Worm (Caenorhabditis elegans) whole organism, L2 larva: ENCODE data around the gene dyrb-1.

Experiments used
- ZK546.5 ChIP-seq: sonication (generic microtip); optimal IDR thresholded peaks from 2 replicates; lab custom pipeline; 2017; ENCODE audit warnings: missing biosample characterization, missing genetic modification characterization
- blmp-1 ChIP-seq: sonication (generic microtip); optimal IDR thresholded peaks from 2 replicates; lab custom pipeline; 2017; ENCODE audit warnings: missing genetic modification characterization, mild to moderate bottlenecking, missing compliant biosample characterization, antibody characterized with exemption, moderate library complexity; ENCODE audit not compliant: insufficient read depth
- lin-39 ChIP-seq: fragments of 150-350 bp; optimal IDR thresholded peaks from 2 replicates; lab custom pipeline; 2014; ENCODE audit warnings: missing biosample characterization, missing genetic modification reagents, missing genetic modification characterization
- mbf-1 ChIP-seq: sonication (generic microtip); optimal IDR thresholded peaks from 2 replicates; lab custom pipeline; 2017; ENCODE audit warnings: missing biosample characterization, missing genetic modification characterization
- nhr-10 ChIP-seq: sonication (generic microtip); optimal IDR thresholded peaks from 2 replicates; lab custom pipeline; 2017; ENCODE audit warnings: missing biosample characterization, missing genetic modification characterization
- nhr-11 ChIP-seq: fragments of 150-350 bp; optimal IDR thresholded peaks from 2 replicates; lab custom pipeline; 2014; ENCODE audit warnings: missing biosample characterization, missing genetic modification characterization
- nhr-23 ChIP-seq: fragments of 150-350 bp; optimal IDR thresholded peaks from 2 replicates; lab custom pipeline; 2014; ENCODE audit warnings: missing biosample characterization, missing genetic modification reagents, missing genetic modification characterization
- nhr-237 ChIP-seq: fragments of 150-350 bp; optimal IDR thresholded peaks from 2 replicates; lab custom pipeline; 2014; ENCODE audit warnings: missing biosample characterization, missing genetic modification characterization
- nhr-25 ChIP-seq: fragments of 150-350 bp; sonication (generic microtip); optimal IDR thresholded peaks from 3 replicates; lab custom pipeline; 2014; ENCODE audit warnings: missing biosample characterization, missing genetic modification characterization
- skn-1 ChIP-seq: sonication (generic microtip); optimal IDR thresholded peaks from 2 replicates; lab custom pipeline; 2017; ENCODE audit warnings: missing biosample characterization, missing genetic modification characterization
- sma-3 ChIP-seq: sonication (generic microtip); optimal IDR thresholded peaks from 2 replicates; lab custom pipeline; 2016; ENCODE audit warnings: missing genetic modification reagents, missing genetic modification characterization, missing compliant biosample characterization
- snpc-4 ChIP-seq: fragments of 150-350 bp; optimal IDR thresholded peaks from 2 replicates; lab custom pipeline; 2014; ENCODE audit warnings: missing biosample characterization, missing genetic modification characterization

DNA sequence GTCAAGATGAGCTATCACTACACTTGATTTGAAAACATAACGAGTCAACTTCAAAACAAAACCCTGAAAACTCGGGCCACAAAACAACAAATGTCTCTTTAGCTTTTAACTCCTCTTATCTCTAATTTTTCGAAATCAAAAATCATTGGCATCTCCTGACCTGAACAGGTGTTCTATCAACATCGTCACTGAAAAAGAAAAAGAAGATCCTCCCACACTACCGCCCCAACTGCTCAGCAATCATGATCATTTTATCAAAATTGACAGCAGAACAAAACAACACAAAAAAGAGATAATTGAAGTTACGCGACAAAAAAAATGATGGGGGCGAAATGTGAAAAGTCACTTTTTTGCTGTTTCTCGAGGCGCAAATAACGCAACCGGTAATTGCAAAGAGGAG lies 28.6 kb downstream of the dyrb-1 start:
- TF ChIP-seq nhr-23, result no peak
- no peak for TF ChIP-seq snpc-4 (tag; lab: Kevin White, UChicago)
- no peak for TF ChIP-seq nhr-25 (tag; lab: Kevin White, UChicago)
- TF ChIP-seq ZK546.5 (tag; lab: Kevin White, UChicago), result no peak
- no peak for TF ChIP-seq lin-39 (tag; lab: Kevin White, UChicago)
- no peak for TF ChIP-seq sma-3 (GFP tag; lab: Kevin White, UChicago)
- TF ChIP-seq skn-1 (tag; lab: Kevin White, UChicago), result no peak
- no peak for TF ChIP-seq mbf-1 (tag; lab: Kevin White, UChicago)
- no peak for TF ChIP-seq blmp-1
- TF ChIP-seq nhr-10 (tag; lab: Kevin White, UChicago), result no peak
- no peak for TF ChIP-seq nhr-11
- TF ChIP-seq nhr-237 (tag; lab: Kevin White, UChicago), result no peak
